Worm (Caenorhabditis elegans) whole organism, L4/young adult: ENCODE measurements around the gene C03H5.6.
"Not testable (repeated sequence)": the region's sequence is repeated elsewhere in the genome, so short reads cannot be mapped to it uniquely, and the experiment has no call there.

Experiments
- W03F9.2 ChIP-seq: fragments of 150-350 bp; optimal IDR thresholded peaks from 2 replicates; lab custom pipeline; 2014; ENCODE audit warnings: missing biosample characterization, missing genetic modification characterization
- dao-5 ChIP-seq: sonication (generic microtip); optimal IDR thresholded peaks from 2 replicates; lab custom pipeline; 2016; ENCODE audit warnings: missing genotype, missing genetic modification characterization, moderate library complexity, missing compliant biosample characterization
- him-1 ChIP-seq: sonication (generic microtip); optimal IDR thresholded peaks from 2 replicates; lab custom pipeline; 2016; ENCODE audit warnings: missing genotype, missing genetic modification reagents, missing genetic modification characterization, missing compliant biosample characterization

Gene C03H5.6

ce11 chrII:399321-399720, at the start of gene C03H5.6:
Gene C03H5.6 (minus strand): TSS chrII:399421.
- TF ChIP-seq W03F9.2 (tag; lab: Kevin White, UChicago): no peak
- no peak for TF ChIP-seq dao-5
- no peak for TF ChIP-seq him-1

ce11 chrII:441102-441501, 41.9 kb upstream of the C03H5.6 start, which contains the start of gene C24H12.1:
Gene C24H12.1 (plus strand): TSS chrII:441402.
- not testable (repeated sequence) for TF ChIP-seq him-1; dao-5; W03F9.2 (tag; lab: Kevin White, UChicago)

- no peak for TF ChIP-seq W03F9.2 (tag; lab: Kevin White, UChicago)
- TF ChIP-seq dao-5: no peak
- TF ChIP-seq him-1: no peak
Observed at ce11 chrII:437279-437678, 38.1 kb upstream of the C03H5.6 start.

- TF ChIP-seq him-1 (no peak), W03F9.2 (tag; lab: Kevin White, UChicago) (no peak), dao-5 (no peak)
Observed at ce11 chrII:423086-423485, 23.9 kb upstream of the C03H5.6 start, which contains the start of gene C24H12.8. Gene C24H12.8 (minus strand): TSS chrII:423186.

ce11 chrII:418782-419181, 19.6 kb upstream of the C03H5.6 start, which contains the start of gene C24H12.6:
Gene C24H12.6 (minus strand): TSS chrII:418882.
- TF ChIP-seq dao-5: no peak
- TF ChIP-seq him-1: no peak

- peak; percentile 62 for TF ChIP-seq him-1
- TF ChIP-seq W03F9.2 (tag; lab: Kevin White, UChicago): peak; percentile 92
- TF ChIP-seq dao-5: no peak
Observed at ce11 chrII:410832-411231, 11.6 kb upstream of the C03H5.6 start, which contains the start of the genes dnsn-1 and C24H12.4. Gene dnsn-1 (minus strand): TSS chrII:410932. Gene C24H12.4 (plus strand): TSS chrII:411222.

ce11 chrII:402435-402834, 3.2 kb upstream of the C03H5.6 start, which contains the start of gene clec-10:
Gene clec-10 (plus strand): TSS chrII:402678.
- TF ChIP-seq him-1: no peak
- TF ChIP-seq dao-5: no peak
- no peak for TF ChIP-seq W03F9.2 (tag; lab: Kevin White, UChicago)

- peak; percentile 27 for TF ChIP-seq him-1
- TF ChIP-seq W03F9.2 (tag; lab: Kevin White, UChicago): no peak
- no peak for TF ChIP-seq dao-5
Observed at ce11 chrII:401211-401610, 2.0 kb upstream of the C03H5.6 start.

ce11 chrII:400167-400566, 946 bp upstream of the C03H5.6 start:
- TF ChIP-seq W03F9.2 (tag; lab: Kevin White, UChicago): no peak

ce11 chrII:388533-388932, 10.7 kb downstream of the C03H5.6 start, which contains the start of gene nstp-4:
Gene nstp-4 (plus strand): TSS chrII:388833.
- TF ChIP-seq him-1: no peak
- no peak for TF ChIP-seq W03F9.2 (tag; lab: Kevin White, UChicago)

ce11 chrII:387844-388355, 11.3 kb downstream of the C03H5.6 start:
- TF ChIP-seq W03F9.2 (tag; lab: Kevin White, UChicago) (no peak), dao-5 (no peak), him-1 (no peak)

- no peak for TF ChIP-seq W03F9.2 (tag; lab: Kevin White, UChicago)
- no peak for TF ChIP-seq dao-5
- no peak for TF ChIP-seq him-1
Observed at ce11 chrII:385957-386356, 13.3 kb downstream of the C03H5.6 start, which contains the start of gene C03H5.3. Gene C03H5.3 (plus strand): TSS chrII:386088.

- TF ChIP-seq W03F9.2 (tag; lab: Kevin White, UChicago): no peak
- no peak for TF ChIP-seq dao-5
- TF ChIP-seq him-1: no peak
Observed at ce11 chrII:385258-385657, 14.0 kb downstream of the C03H5.6 start, which contains the start of gene C03H5.5. Gene C03H5.5 (minus strand): TSS chrII:385358.

- TF ChIP-seq him-1 (no peak), dao-5 (no peak), W03F9.2 (tag; lab: Kevin White, UChicago) (no peak)
Observed at ce11 chrII:379935-380334, 19.3 kb downstream of the C03H5.6 start, which contains the start of gene C03H5.7. Gene C03H5.7 (plus strand): TSS chrII:380235.

- TF ChIP-seq him-1: no peak
- no peak for TF ChIP-seq dao-5
- no peak for TF ChIP-seq W03F9.2 (tag; lab: Kevin White, UChicago)
Observed at ce11 chrII:378351-378750, 20.9 kb downstream of the C03H5.6 start, which contains the start of gene C03H5.9. Gene C03H5.9 (plus strand): TSS chrII:378651.

ce11 chrII:374950-375349, 24.3 kb downstream of the C03H5.6 start, which contains the start of gene C03H5.4:
Gene C03H5.4 (plus strand): TSS chrII:375250.
- TF ChIP-seq him-1 (no peak), W03F9.2 (tag; lab: Kevin White, UChicago) (no peak), dao-5 (no peak)
